Fruit fly (Drosophila melanogaster) whole organism: ENCODE results near the gene ec.
"Not testable (repeated sequence)": the region's sequence is repeated elsewhere in the genome, so short reads cannot be mapped to it uniquely, and the experiment has no call there.

Experiments used
- EcR ChIP-seq, 2 experiments: fragments of >200 bp; optimal IDR thresholded peaks; 2 replicates each; lab custom pipeline; 2017; ENCODE audit warnings: missing biosample characterization in 2 of 2, missing genetic modification characterization in 2 of 2, missing genetic modification reagents in 2 of 2
- psq ChIP-seq: fragments of >200 bp; optimal IDR thresholded peaks from 2 replicates; lab custom pipeline; 2017
- usp ChIP-seq: fragments of >200 bp; optimal IDR thresholded peaks from 2 replicates; lab custom pipeline; 2017; ENCODE audit warnings: missing biosample characterization, missing genetic modification characterization, mixed read lengths

DNA sequence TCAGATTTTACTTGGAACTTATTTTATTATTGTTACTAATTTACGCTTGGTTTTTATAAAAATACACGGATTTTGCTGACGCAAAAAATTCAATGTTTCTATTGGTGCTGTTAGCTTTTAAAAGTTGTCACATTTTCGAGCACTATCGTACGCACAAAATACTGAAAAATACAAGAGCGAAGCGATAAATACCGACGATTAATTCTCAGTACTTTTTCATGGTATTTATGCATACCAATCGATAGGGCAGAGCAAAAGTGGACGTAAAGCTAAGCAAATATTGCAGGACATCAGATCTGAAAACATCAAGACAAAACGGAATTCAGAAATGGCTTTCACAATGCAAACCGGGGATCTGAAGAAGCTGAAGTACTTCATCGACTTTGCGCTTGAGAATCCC, 12.6 kb upstream of the ec start, which contains the start of gene HIP:
- not testable (repeated sequence) for TF ChIP-seq psq; usp (GFP tag; lab: Kevin White, UChicago); EcR (GFP tag; optimal IDR thresholded peaks at IDR 0.05; lab: Kevin White, UChicago)
